Fruit fly (Drosophila melanogaster) whole organism, embryonic: Measurements from ENCODE around the gene CG43075.

ENCODE experiments used
- Abd-B ChIP-seq: fragments of 200-800 bp; sonication (Bioruptor generic); optimal IDR thresholded peaks from 2 replicates; lab custom pipeline; 2018; ENCODE audit warnings: missing biosample characterization, mild to moderate bottlenecking, missing genetic modification characterization, moderate library complexity
- Asciz ChIP-seq: fragments of 200-800 bp; sonication (Bioruptor generic); optimal IDR thresholded peaks from 2 replicates; lab custom pipeline; 2017; ENCODE audit warnings: missing biosample characterization, mild to moderate bottlenecking, missing genetic modification characterization, missing genetic modification reagents
- CG10654 ChIP-seq: fragments of 200-800 bp; sonication (Bioruptor generic); optimal IDR thresholded peaks from 2 replicates; lab custom pipeline; 2016; ENCODE audit warnings: missing biosample characterization, missing genetic modification characterization
- CG11085 ChIP-seq: fragments of 200-800 bp; sonication (Bioruptor generic); IDR thresholded peaks from 2 replicates; pipeline ENCODE4 v1.3.6; 2022; ENCODE audit warnings: missing biosample characterization, missing genetic modification characterization
- CG13287 ChIP-seq: fragments of 200-800 bp; sonication (Bioruptor generic); IDR thresholded peaks from 2 replicates; pipeline ENCODE4 v1.3.6; 2022; ENCODE audit warnings: missing biosample characterization, missing genetic modification characterization; ENCODE audit not compliant: partially characterized antibody
- CG13296 ChIP-seq: fragments of 200-800 bp; sonication (Bioruptor generic); optimal IDR thresholded peaks from 3 replicates; lab custom pipeline; 2018; ENCODE audit warnings: missing biosample characterization, mild to moderate bottlenecking, missing genetic modification characterization
- CG13424 ChIP-seq: fragments of 200-800 bp; sonication (Bioruptor generic); optimal IDR thresholded peaks from 2 replicates; lab custom pipeline; 2019; ENCODE audit warnings: missing biosample characterization, mild to moderate bottlenecking, missing genetic modification characterization, moderate library complexity
- CG15696 ChIP-seq: fragments of 200-800 bp; sonication (Bioruptor generic); optimal IDR thresholded peaks from 2 replicates; lab custom pipeline; 2019; ENCODE audit warnings: missing biosample characterization, mild to moderate bottlenecking, missing genetic modification characterization, moderate library complexity
- CG1647 ChIP-seq: fragments of 200-800 bp; sonication (Bioruptor generic); optimal IDR thresholded peaks from 3 replicates; lab custom pipeline; 2016; ENCODE audit warnings: missing biosample characterization, missing genetic modification characterization
- CG16863 ChIP-seq: fragments of 200-800 bp; sonication (Bioruptor generic); optimal IDR thresholded peaks from 3 replicates; lab custom pipeline; 2016; ENCODE audit warnings: missing biosample characterization, missing genetic modification characterization
- CG17361 ChIP-seq: fragments of 200-800 bp; sonication (Bioruptor generic); IDR thresholded peaks from 3 replicates; pipeline ENCODE4 v1.3.6; 2022; ENCODE audit warnings: missing biosample characterization, missing genetic modification characterization
- CG17568 ChIP-seq: fragments of 200-800 bp; sonication (Bioruptor generic); optimal IDR thresholded peaks from 2 replicates; lab custom pipeline; 2018; ENCODE audit warnings: missing biosample characterization, mild to moderate bottlenecking, missing genetic modification characterization, moderate library complexity
- CG17612 ChIP-seq: fragments of 200-800 bp; sonication (Bioruptor generic); IDR thresholded peaks from 2 replicates; pipeline ENCODE4 v1.3.6; 2022; ENCODE audit warnings: missing biosample characterization, missing genetic modification characterization
- CG2116 ChIP-seq: fragments of 200-800 bp; sonication (Bioruptor generic); optimal IDR thresholded peaks from 3 replicates; lab custom pipeline; 2018; ENCODE audit warnings: missing biosample characterization, mild to moderate bottlenecking, missing genetic modification characterization
- CG32532 ChIP-seq: fragments of 200-800 bp; sonication (Bioruptor generic); IDR thresholded peaks from 2 replicates; pipeline ENCODE4 v1.3.6; 2022; ENCODE audit warnings: missing biosample characterization, missing genetic modification characterization
- CG33213 ChIP-seq: fragments of 200-800 bp; sonication (Bioruptor generic); optimal IDR thresholded peaks from 3 replicates; lab custom pipeline; 2016; ENCODE audit warnings: missing biosample characterization, missing genetic modification characterization
- CG34376 ChIP-seq: fragments of 200-800 bp; sonication (Bioruptor generic); optimal IDR thresholded peaks from 2 replicates; lab custom pipeline; 2018; ENCODE audit warnings: missing biosample characterization, mild to moderate bottlenecking, missing genetic modification characterization
- CG4404 ChIP-seq: fragments of 200-800 bp; sonication (Bioruptor generic); IDR thresholded peaks from 2 replicates; pipeline ENCODE4 v1.3.6; 2022; ENCODE audit warnings: missing biosample characterization, missing genetic modification characterization
- CG5953 ChIP-seq: fragments of 200-800 bp; sonication (Bioruptor generic); IDR thresholded peaks from 2 replicates; pipeline ENCODE4 v1.3.6; 2022; ENCODE audit warnings: missing biosample characterization, missing genetic modification characterization
- CG6272 ChIP-seq: fragments of 200-800 bp; sonication (Bioruptor generic); IDR thresholded peaks from 2 replicates; pipeline ENCODE4 v1.3.6; 2022; ENCODE audit warnings: missing biosample characterization, missing genetic modification characterization
- CG6683 ChIP-seq: fragments of 200-800 bp; sonication (Bioruptor generic); optimal IDR thresholded peaks from 2 replicates; lab custom pipeline; 2017; ENCODE audit warnings: missing biosample characterization, mild to moderate bottlenecking, missing genetic modification characterization, missing genetic modification reagents
- CG8089 ChIP-seq: fragments of 200-800 bp; sonication (Bioruptor generic); optimal IDR thresholded peaks from 3 replicates; lab custom pipeline; 2016; ENCODE audit warnings: missing biosample characterization, missing genetic modification characterization
- CG8944 ChIP-seq: fragments of 200-800 bp; sonication (Bioruptor generic); optimal IDR thresholded peaks from 3 replicates; lab custom pipeline; 2016; ENCODE audit warnings: missing biosample characterization, missing genetic modification characterization
- CG9797 ChIP-seq: fragments of 200-800 bp; sonication (Bioruptor generic); optimal IDR thresholded peaks from 3 replicates; lab custom pipeline; 2018; ENCODE audit warnings: missing biosample characterization, mild to moderate bottlenecking, missing genetic modification characterization
- CG9817 ChIP-seq: fragments of 200-800 bp; sonication (Bioruptor generic); optimal IDR thresholded peaks from 2 replicates; lab custom pipeline; 2018; ENCODE audit warnings: missing biosample characterization, mild to moderate bottlenecking, missing genetic modification characterization, moderate library complexity
- CTCF ChIP-seq: fragments of 200-800 bp; sonication (Bioruptor generic); optimal IDR thresholded peaks from 2 replicates; lab custom pipeline; 2017; ENCODE audit warnings: missing biosample characterization, mild to moderate bottlenecking, missing genetic modification characterization, moderate library complexity
- CrebB ChIP-seq: fragments of 200-800 bp; sonication (Bioruptor generic); optimal IDR thresholded peaks from 3 replicates; lab custom pipeline; 2018; ENCODE audit warnings: missing biosample characterization, mild to moderate bottlenecking, missing genetic modification characterization
- D ChIP-seq, 2 experiments: fragments of 200-800 bp in 1 of 2; fragments of >200 bp in 1 of 2; sonication (Bioruptor generic) in 1 of 2; optimal IDR thresholded peaks; 2 replicates in 1 of 2; 3 replicates in 1 of 2; lab custom pipeline; 2017; ENCODE audit warnings: mild to moderate bottlenecking in 1 of 2, missing biosample characterization in 1 of 2, missing genetic modification characterization in 1 of 2, missing genetic modification reagents in 1 of 2
- Dip2 ChIP-seq: fragments of 200-800 bp; sonication (Bioruptor generic); IDR thresholded peaks from 2 replicates; pipeline ENCODE4 v1.3.6; 2022; ENCODE audit warnings: missing biosample characterization, missing genetic modification characterization
- Dip3 ChIP-seq: fragments of 200-800 bp; sonication (Bioruptor generic); optimal IDR thresholded peaks from 3 replicates; lab custom pipeline; 2016; ENCODE audit warnings: missing biosample characterization, missing genetic modification characterization
- Dp ChIP-seq: fragments of 200-800 bp; sonication (Bioruptor generic); optimal IDR thresholded peaks from 2 replicates; lab custom pipeline; 2018; ENCODE audit warnings: missing biosample characterization, mild to moderate bottlenecking, missing genetic modification characterization, moderate library complexity
- Fer2 ChIP-seq: fragments of 200-800 bp; sonication (Bioruptor generic); optimal IDR thresholded peaks from 2 replicates; lab custom pipeline; 2018; ENCODE audit warnings: missing biosample characterization, mild to moderate bottlenecking, missing genetic modification characterization, moderate library complexity
- Gug ChIP-seq: fragments of 200-800 bp; sonication (Bioruptor generic); IDR thresholded peaks from 4 replicates; pipeline ENCODE4 v1.3.6; 2022; ENCODE audit warnings: missing biosample characterization, missing genetic modification characterization
- H2.0 ChIP-seq: fragments of 200-800 bp; sonication (Bioruptor generic); IDR thresholded peaks from 2 replicates; pipeline ENCODE4 v1.3.6; 2022; ENCODE audit warnings: missing biosample characterization, missing genetic modification characterization
- HLHmδ ChIP-seq: fragments of 200-800 bp; sonication (Bioruptor generic); optimal IDR thresholded peaks from 2 replicates; lab custom pipeline; 2018; ENCODE audit warnings: missing biosample characterization, mild to moderate bottlenecking, missing genetic modification characterization, moderate library complexity
- Hr39 ChIP-seq: fragments of >200 bp; optimal IDR thresholded peaks from 2 replicates; lab custom pipeline; 2017
- Hr51 ChIP-seq, 2 experiments: fragments of 200-800 bp; sonication (Bioruptor generic); optimal IDR thresholded peaks; 2 replicates in 1 of 2; 3 replicates in 1 of 2; lab custom pipeline; 2016 to 2018; ENCODE audit warnings: missing biosample characterization in 2 of 2, missing genetic modification characterization in 2 of 2, mild to moderate bottlenecking in 1 of 2, moderate library complexity in 1 of 2
- Optix ChIP-seq: fragments of 200-800 bp; sonication (Bioruptor generic); IDR thresholded peaks from 3 replicates; pipeline ENCODE4 v1.3.6; 2022; ENCODE audit warnings: missing biosample characterization, missing genetic modification characterization
- Sin3A ChIP-seq: fragments of >200 bp; optimal IDR thresholded peaks from 2 replicates; lab custom pipeline; 2018
- Spps ChIP-seq: fragments of 200-800 bp; sonication (Bioruptor generic); optimal IDR thresholded peaks from 2 replicates; lab custom pipeline; 2018; ENCODE audit warnings: missing biosample characterization, mild to moderate bottlenecking, missing genetic modification characterization
- ab ChIP-seq: fragments of 200-800 bp; sonication (Bioruptor generic); optimal IDR thresholded peaks from 2 replicates; lab custom pipeline; 2016; ENCODE audit warnings: missing biosample characterization, missing genetic modification characterization
- ara ChIP-seq: fragments of 200-800 bp; sonication (Bioruptor generic); IDR thresholded peaks from 2 replicates; pipeline ENCODE4 v1.3.6; 2022; ENCODE audit warnings: missing biosample characterization, missing genetic modification characterization
- ems ChIP-seq: fragments of 200-800 bp; sonication (Bioruptor generic); optimal IDR thresholded peaks from 3 replicates; lab custom pipeline; 2016; ENCODE audit warnings: missing biosample characterization, missing genetic modification characterization
- fd64A ChIP-seq: fragments of 200-800 bp; sonication (Bioruptor generic); optimal IDR thresholded peaks from 3 replicates; lab custom pipeline; 2018; ENCODE audit warnings: missing biosample characterization, mild to moderate bottlenecking, missing genetic modification characterization
- gcm ChIP-seq: fragments of 200-800 bp; sonication (Bioruptor generic); optimal IDR thresholded peaks from 2 replicates; lab custom pipeline; 2019; ENCODE audit warnings: missing biosample characterization, mild to moderate bottlenecking, missing genetic modification characterization, moderate library complexity
- gsb ChIP-seq: fragments of 200-800 bp; sonication (Bioruptor generic); IDR thresholded peaks from 2 replicates; pipeline ENCODE4 v1.3.6; 2022; ENCODE audit warnings: missing biosample characterization, missing genetic modification characterization
- otp ChIP-seq: fragments of 200-800 bp; sonication (Bioruptor generic); IDR thresholded peaks from 3 replicates; pipeline ENCODE4, ENCODE4 v1.3.6; 2022; ENCODE audit warnings: missing biosample characterization, missing genetic modification characterization
- pfk ChIP-seq: fragments of 200-800 bp; sonication (Bioruptor generic); optimal IDR thresholded peaks from 2 replicates; lab custom pipeline; 2018; ENCODE audit warnings: missing biosample characterization, mild to moderate bottlenecking, missing genetic modification characterization, moderate library complexity
- sob ChIP-seq: fragments of 200-800 bp; sonication (Bioruptor generic); IDR thresholded peaks from 2 replicates; pipeline ENCODE4 v1.3.6; 2022; ENCODE audit warnings: missing biosample characterization, missing genetic modification characterization
- stwl ChIP-seq: fragments of 200-800 bp; sonication (Bioruptor generic); optimal IDR thresholded peaks from 3 replicates; lab custom pipeline; 2018; ENCODE audit warnings: missing biosample characterization, mild to moderate bottlenecking, missing genetic modification characterization, moderate library complexity
- tin ChIP-seq: fragments of 200-800 bp; sonication (Bioruptor generic); optimal IDR thresholded peaks from 3 replicates; lab custom pipeline; 2016; ENCODE audit warnings: missing biosample characterization, missing genetic modification characterization
- vfl ChIP-seq: fragments of 200-800 bp; sonication (Bioruptor generic); optimal IDR thresholded peaks from 2 replicates; lab custom pipeline; 2016; ENCODE audit warnings: missing biosample characterization, missing genetic modification characterization

The CG43075 gene

dm6 chrX:15216048-15216447, 4.9 kb downstream of the CG43075 start (continued):
- TF ChIP-seq CG17568 (GFP tag; lab: Kevin White, UChicago) (peak; percentile 18), Abd-B (GFP tag; lab: Kevin White, UChicago) (peak; percentile 40), Fer2 (tag; lab: Kevin White, UChicago) (peak; percentile 52), CTCF (no peak), gsb (GFP tag; lab: Robert Waterston, UW) (peak; percentile 49; the same call in 1 of the 2 replicates), ab (GFP tag; lab: Kevin White, UChicago) (no peak), CG17361 (GFP tag; lab: Robert Waterston, UW) (peak; percentile 66; the same call in 2 of the 3 replicates), CG13296 (GFP tag; lab: Kevin White, UChicago) (peak; percentile 72), fd64A (GFP tag; lab: Kevin White, UChicago) (no peak), HLHmδ (GFP tag; lab: Kevin White, UChicago) (no peak), Gug (peak; percentile 62; the same call in 3 of the 4 replicates), Hr51 (GFP tag; optimal IDR thresholded peaks at IDR 0.05; lab: Kevin White, UChicago) (peak; percentile 22 to 71), Asciz (peak; percentile 45), CG16863 (no peak), CG17612 (GFP tag; lab: Robert Waterston, UW) (no peak), otp (no peak), CG6272 (GFP tag; lab: Robert Waterston, UW) (peak; percentile 56), CG5953 (GFP tag; lab: Robert Waterston, UW) (no peak), CG8089 (GFP tag; lab: Kevin White, UChicago) (no peak), Dip3 (GFP tag; lab: Kevin White, UChicago) (peak; percentile 38), stwl (tag; lab: Kevin White, UChicago) (no peak), Dip2 (GFP tag; lab: Robert Waterston, UW) (no peak), vfl (GFP tag; lab: Kevin White, UChicago) (peak; percentile 15), CG6683 (GFP tag; lab: Kevin White, UChicago) (peak; percentile 44), Sin3A (no peak), CG33213 (no peak), CG13424 (peak; percentile 74), tin (GFP tag; lab: Kevin White, UChicago) (peak; percentile 54), sob (GFP tag; lab: Robert Waterston, UW) (peak; percentile 70), Hr39 (no peak), CG32532 (GFP tag; lab: Robert Waterston, UW) (peak; percentile 54; the same call in 1 of the 2 replicates), CG13287 (no peak), CrebB (tag; lab: Kevin White, UChicago) (peak; percentile 18), CG8944 (no peak), CG11085 (GFP tag; lab: Robert Waterston, UW) (peak; percentile 43; the same call in 1 of the 2 replicates), CG2116 (GFP tag; lab: Kevin White, UChicago) (no peak), CG15696 (peak; percentile 15), gcm (no peak), pfk (GFP tag; lab: Kevin White, UChicago) (no peak), CG9817 (tag; lab: Kevin White, UChicago) (peak; percentile 64), CG10654 (GFP tag; lab: Kevin White, UChicago) (peak; percentile 53), CG1647 (GFP tag; lab: Kevin White, UChicago) (peak; percentile 32), D (optimal IDR thresholded peaks at IDR 0.05; lab: Kevin White, UChicago) (no peak), D (GFP tag; optimal IDR thresholded peaks at IDR 0.05; lab: Kevin White, UChicago) (peak; percentile 26), CG4404 (GFP tag; lab: Robert Waterston, UW) (peak; percentile 47), ara (GFP tag; lab: Robert Waterston, UW) (peak; percentile 47; the same call in 1 of the 2 replicates), Spps (tag; lab: Kevin White, UChicago) (no peak), Optix (0 out of 3 replicates have a peak, but pooled peaks have one; percentile 24), H2.0 (GFP tag; lab: Robert Waterston, UW) (peak; percentile 61), ems (GFP tag; lab: Kevin White, UChicago) (no peak), CG34376 (GFP tag; lab: Kevin White, UChicago) (no peak), CG9797 (no peak), Dp (GFP tag; lab: Kevin White, UChicago) (no peak)
